Fruit fly (Drosophila melanogaster) whole organism, pupa: Measurements from ENCODE around the gene Atat.
A peak's percentile ranks its signal among the peaks of the same experiment; 100 is the strongest.

Experiments used
- CG10348 ChIP-seq: fragments of 200-800 bp; sonication (Bioruptor generic); IDR thresholded peaks from 2 replicates; pipeline ENCODE4 v1.3.6; 2022; ENCODE audit warnings: missing biosample characterization, missing genetic modification characterization
- CG14655 ChIP-seq: fragments of 200-800 bp; sonication (Bioruptor generic); optimal IDR thresholded peaks from 3 replicates; lab custom pipeline; 2017; ENCODE audit warnings: mild to moderate bottlenecking, missing biosample characterization, missing genetic modification reagents, missing genetic modification characterization
- CG15710 ChIP-seq: fragments of 200-800 bp; sonication (Bioruptor generic); optimal IDR thresholded peaks from 2 replicates; lab custom pipeline; 2018; ENCODE audit warnings: missing biosample characterization, mild to moderate bottlenecking, missing genetic modification characterization, moderate library complexity
- Pif1A ChIP-seq: fragments of 200-800 bp; sonication (Bioruptor generic); optimal IDR thresholded peaks from 3 replicates; lab custom pipeline; 2016; ENCODE audit warnings: missing biosample characterization, missing genetic modification characterization
- gl ChIP-seq: fragments of 200-800 bp; sonication (Bioruptor generic); optimal IDR thresholded peaks from 2 replicates; lab custom pipeline; 2018; ENCODE audit warnings: missing biosample characterization, mild to moderate bottlenecking, missing genetic modification characterization

dm6 chr3L:9468261-9468890 lies 41.8 kb upstream of the Atat start:
- TF ChIP-seq Pif1A (GFP tag; lab: Kevin White, UChicago): peak; percentile 27
- no peak for TF ChIP-seq CG15710
- TF ChIP-seq CG14655 (GFP tag; lab: Kevin White, UChicago): no peak
- TF ChIP-seq CG10348 (GFP tag; lab: Robert Waterston, UW): no peak
- TF ChIP-seq gl (tag; lab: Kevin White, UChicago): no peak
